Fruit fly (Drosophila melanogaster): ENCODE data around the gene Rab1.

DNA sequence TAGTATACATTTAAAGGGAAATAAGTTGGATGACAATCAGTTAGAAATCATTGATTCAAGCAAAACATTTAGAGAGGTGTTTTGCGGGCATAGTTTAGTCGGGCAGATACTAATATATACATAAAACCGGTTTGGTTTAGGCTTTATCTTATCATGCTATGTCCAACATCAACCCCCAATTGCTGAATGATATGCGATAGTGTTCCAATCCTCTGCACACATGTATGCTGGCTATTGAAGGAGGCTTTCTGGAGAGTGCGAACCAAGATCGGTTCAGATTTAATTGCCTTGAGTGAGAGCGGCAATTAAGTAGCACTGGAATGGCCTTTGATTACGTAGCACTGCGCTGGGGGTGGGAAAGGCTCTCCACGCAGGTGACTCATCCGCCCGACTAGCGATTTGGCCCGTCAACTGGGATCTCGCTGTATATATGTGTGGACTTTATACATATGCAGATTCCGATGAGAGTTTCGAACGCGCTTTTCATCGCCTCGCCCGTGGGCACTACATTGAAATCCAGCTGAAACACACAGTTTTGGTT, 818 bp downstream of the Rab1 start:
- TF ChIP-seq CG8478 (optimal IDR thresholded peaks at IDR 0.05) (no peak), CTCF (optimal IDR thresholded peaks at IDR 0.05) (no peak)
